Fruit fly (Drosophila melanogaster) whole organism, adult: ENCODE measurements around the gene ATP7.

ENCODE experiments used
- CG11617 ChIP-seq: fragments of 200-800 bp; sonication (Bioruptor generic); optimal IDR thresholded peaks from 2 replicates; lab custom pipeline; 2017; ENCODE audit warnings: mild to moderate bottlenecking, missing biosample characterization, missing genetic modification reagents, missing genetic modification characterization
- CG12768 ChIP-seq: fragments of 200-800 bp; sonication (Bioruptor generic); optimal IDR thresholded peaks from 2 replicates; lab custom pipeline; 2017; ENCODE audit warnings: missing biosample characterization, missing genetic modification characterization, mild to moderate bottlenecking, moderate library complexity, missing genetic modification reagents
- CG14711 ChIP-seq: fragments of 200-800 bp; sonication (Bioruptor generic); optimal IDR thresholded peaks from 2 replicates; lab custom pipeline; 2018; ENCODE audit warnings: missing biosample characterization, mild to moderate bottlenecking, missing genetic modification characterization, moderate library complexity
- CG1620 ChIP-seq: fragments of 200-800 bp; sonication (Bioruptor generic); optimal IDR thresholded peaks from 2 replicates; lab custom pipeline; 2016; ENCODE audit warnings: missing biosample characterization, missing genetic modification characterization
- CG5204 ChIP-seq: fragments of 200-800 bp; sonication (Bioruptor generic); optimal IDR thresholded peaks from 2 replicates; lab custom pipeline; 2016; ENCODE audit warnings: missing biosample characterization, missing genetic modification characterization
- CG7045 ChIP-seq: fragments of 200-800 bp; sonication (Bioruptor generic); optimal IDR thresholded peaks from 2 replicates; lab custom pipeline; 2017; ENCODE audit warnings: missing biosample characterization, mild to moderate bottlenecking, missing genetic modification characterization
- CG7101 ChIP-seq: fragments of 200-800 bp; sonication (Bioruptor generic); optimal IDR thresholded peaks from 2 replicates; lab custom pipeline; 2018; ENCODE audit warnings: missing biosample characterization, mild to moderate bottlenecking, missing genetic modification characterization, moderate library complexity
- Clk ChIP-seq: fragments of 200-800 bp; sonication (Bioruptor generic); optimal IDR thresholded peaks from 2 replicates; lab custom pipeline; 2017; ENCODE audit warnings: missing biosample characterization, missing genetic modification characterization
- Crg-1 ChIP-seq: fragments of 200-800 bp; sonication (Bioruptor generic); optimal IDR thresholded peaks from 2 replicates; lab custom pipeline; 2016; ENCODE audit warnings: missing biosample characterization, missing genetic modification characterization
- Hr96 ChIP-seq: fragments of 200-800 bp; sonication (Bioruptor generic); optimal IDR thresholded peaks from 2 replicates; lab custom pipeline; 2016; ENCODE audit warnings: missing biosample characterization, missing genetic modification characterization
- Mnt ChIP-seq: fragments of 200-800 bp; sonication (Bioruptor generic); optimal IDR thresholded peaks from 2 replicates; lab custom pipeline; 2016; ENCODE audit warnings: missing biosample characterization, mild to moderate bottlenecking, missing genetic modification characterization
- cic ChIP-seq: fragments of 200-800 bp; sonication (Bioruptor generic); optimal IDR thresholded peaks from 2 replicates; lab custom pipeline; 2017; ENCODE audit warnings: missing biosample characterization, mild to moderate bottlenecking, missing genetic modification characterization, moderate library complexity
- cnc ChIP-seq, 2 experiments: fragments of >200 bp; optimal IDR thresholded peaks; 2 replicates each; lab custom pipeline; 2017
- kay ChIP-seq: fragments of 200-800 bp; sonication (Bioruptor generic); peaks from one replicate; lab custom pipeline; 2016; ENCODE audit warnings: missing biosample characterization, missing genetic modification characterization, borderline replicate concordance
- ovo ChIP-seq: fragments of 200-800 bp; sonication (Bioruptor generic); optimal IDR thresholded peaks from 2 replicates; lab custom pipeline; 2016; ENCODE audit warnings: missing biosample characterization, missing genetic modification characterization
- pad ChIP-seq: fragments of 200-800 bp; sonication (Bioruptor generic); optimal IDR thresholded peaks from 3 replicates; lab custom pipeline; 2017; ENCODE audit warnings: missing biosample characterization, missing genetic modification characterization, mild to moderate bottlenecking, moderate library complexity, missing genetic modification reagents
- tj ChIP-seq: fragments of 200-800 bp; sonication (Bioruptor generic); optimal IDR thresholded peaks from 3 replicates; lab custom pipeline; 2017; ENCODE audit warnings: missing biosample characterization, mild to moderate bottlenecking, missing genetic modification characterization, moderate library complexity

Gene ATP7

DNA sequence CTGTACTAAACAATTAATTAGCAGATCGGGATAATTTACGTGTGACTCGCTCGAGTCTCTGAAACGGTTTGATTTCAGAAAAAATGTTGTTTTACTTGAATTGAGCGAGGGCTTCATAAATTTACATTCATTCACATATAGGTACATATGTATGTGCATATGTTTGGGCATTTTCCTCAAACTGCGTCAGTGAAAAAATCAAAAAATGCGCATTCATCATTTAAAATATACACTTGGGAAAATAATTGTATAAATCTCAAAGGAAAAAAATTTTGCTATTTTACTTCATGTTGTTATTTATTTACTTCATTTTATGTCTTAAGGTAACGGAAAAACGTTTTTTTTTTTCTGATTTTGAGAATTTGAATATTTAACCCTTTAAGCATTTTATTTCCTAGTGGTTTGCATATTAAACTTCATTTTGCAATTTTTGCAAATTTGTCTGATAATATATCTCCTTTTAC is 52.0 kb downstream of the ATP7 start, which contains the start of gene CG43156:
Gene CG43156 (minus strand): TSS at position 51 of the 464 bp plus-strand sequence.
- TF ChIP-seq tj (GFP tag; lab: Kevin White, UChicago) = peak; percentile 99
- no peak for TF ChIP-seq CG5204

DNA sequence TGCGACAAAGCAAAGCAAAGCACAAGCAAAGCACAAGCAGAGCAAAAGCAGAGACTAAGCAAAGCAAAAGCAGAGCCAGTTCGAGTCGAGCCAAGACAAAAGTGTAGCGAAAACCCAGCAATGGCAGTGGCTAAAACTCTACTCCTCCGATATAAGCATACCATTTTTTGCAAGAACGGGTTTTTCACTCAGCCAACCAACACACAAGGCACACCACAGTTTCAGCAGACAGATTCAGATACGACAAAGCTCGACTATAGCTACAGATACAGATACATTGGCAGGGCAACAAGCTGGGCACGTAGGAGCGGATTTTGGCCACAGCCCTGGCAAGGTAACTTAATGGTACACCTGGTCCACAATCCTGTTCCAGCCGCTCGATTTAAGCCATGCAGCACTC is 58.8 kb downstream of the ATP7 start:
- TF ChIP-seq pad (no peak), CG7045 (GFP tag; lab: Kevin White, UChicago) (no peak), Mnt (GFP tag; lab: Kevin White, UChicago) (no peak), CG1620 (GFP tag; lab: Kevin White, UChicago) (no peak), CG14711 (tag; lab: Kevin White, UChicago) (no peak), Clk (GFP tag; lab: Kevin White, UChicago) (no peak), CG11617 (GFP tag; lab: Kevin White, UChicago) (no peak), tj (GFP tag; lab: Kevin White, UChicago) (no peak), kay (no peak), CG12768 (GFP tag; lab: Kevin White, UChicago) (no peak), cnc (optimal IDR thresholded peaks at IDR 0.05; lab: Kevin White, UChicago) (no peak), cic (no peak), CG5204 (no peak), ovo (no peak), CG7101 (tag; lab: Kevin White, UChicago) (no peak), Hr96 (no peak), Crg-1 (GFP tag; lab: Kevin White, UChicago) (no peak)
